Worm (Caenorhabditis elegans): Measurements from ENCODE around the gene trm-1.

The trm-1 gene

ce11 chrV:14156468-14156867 lies 28.9 kb downstream of the trm-1 start, which contains the start of gene AH10.2:
TSS of gene AH10.2 (plus strand) at chrV:14156768.
- TF ChIP-seq hlh-30 (tag; optimal IDR thresholded peaks at IDR 0.05; ENCODE audit: insufficient read depth) (no peak), eyg-1 (tag; optimal IDR thresholded peaks at IDR 0.05) (no peak), hlh-6 (tag; optimal IDR thresholded peaks at IDR 0.05) (no peak), K09A11.1 (tag; optimal IDR thresholded peaks at IDR 0.05; ENCODE audit: insufficient read depth) (no peak), ceh-19 (GFP tag; optimal IDR thresholded peaks at IDR 0.05) (no peak), lim-6 (tag; optimal IDR thresholded peaks at IDR 0.05) (no peak), ceh-6 (GFP tag; optimal IDR thresholded peaks at IDR 0.05) (no peak), ceh-14 (tag; optimal IDR thresholded peaks at IDR 0.05) (no peak), nhr-11 (tag; optimal IDR thresholded peaks at IDR 0.05) (no peak), unc-55 (GFP tag; optimal IDR thresholded peaks at IDR 0.05) (no peak), tbx-7 (tag; optimal IDR thresholded peaks at IDR 0.05) (no peak), hlh-15 (tag; optimal IDR thresholded peaks at IDR 0.05) (no peak), pha-4 (tag; optimal IDR thresholded peaks at IDR 0.05) (no peak), ceh-18 (tag; optimal IDR thresholded peaks at IDR 0.05) (no peak), Y22D7AL.16 (tag; optimal IDR thresholded peaks at IDR 0.05) (no peak)

DNA sequence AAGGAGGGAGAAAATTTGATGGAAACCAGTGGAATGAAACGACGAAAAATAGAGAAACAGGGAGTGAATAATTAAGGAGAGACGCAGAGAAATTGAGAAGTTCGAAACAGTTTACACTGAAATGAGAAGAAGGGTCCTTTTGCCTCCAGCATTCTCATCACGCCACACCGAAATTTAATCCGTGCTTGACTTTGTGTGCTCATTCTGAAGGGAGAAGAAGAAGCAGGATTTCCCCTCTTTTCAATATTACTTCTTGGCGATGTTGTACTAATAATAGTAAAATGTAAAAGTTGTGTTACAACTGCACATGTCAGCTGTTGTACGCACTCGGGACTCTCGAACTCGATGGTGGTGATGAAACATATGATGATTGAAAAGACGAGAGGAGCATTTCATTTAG lies 31.8 kb downstream of the trm-1 start:
- no peak for TF ChIP-seq nfya-1 (tag; optimal IDR thresholded peaks at IDR 0.05)
- peak; percentile 76 for TF ChIP-seq unc-55 (GFP tag; optimal IDR thresholded peaks at IDR 0.05)
- peak; percentile 83 for TF ChIP-seq ceh-34 (tag; optimal IDR thresholded peaks at IDR 0.05)
- peak; percentile 46 for TF ChIP-seq ceh-18 (tag; optimal IDR thresholded peaks at IDR 0.05)
- peak; percentile 49 for TF ChIP-seq rnt-1 (tag; optimal IDR thresholded peaks at IDR 0.05)
- peak; percentile 30 for TF ChIP-seq syd-9 (tag; optimal IDR thresholded peaks at IDR 0.05)
- no peak for TF ChIP-seq odd-2 (tag; optimal IDR thresholded peaks at IDR 0.05)
- peak; percentile 72 for TF ChIP-seq pat-9 (tag; optimal IDR thresholded peaks at IDR 0.05)

DNA sequence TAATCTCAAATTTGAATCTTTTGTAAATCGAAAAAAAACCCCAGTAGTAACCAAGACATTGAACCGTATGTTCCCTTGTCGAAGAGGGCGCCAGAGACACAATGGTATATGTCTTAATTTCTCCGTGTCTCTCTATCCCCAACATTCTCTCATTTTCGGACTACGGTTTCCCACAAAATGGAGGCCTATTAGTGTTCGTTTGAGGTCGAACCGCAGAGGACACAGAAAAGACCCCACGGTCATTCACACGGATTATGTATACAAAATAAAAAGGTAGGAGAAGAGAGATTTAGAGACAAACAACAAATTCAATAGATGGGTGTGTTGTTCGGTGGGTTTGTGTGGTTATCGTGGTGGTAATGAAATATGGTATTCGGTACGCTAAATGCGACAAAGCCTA lies 34.4 kb downstream of the trm-1 start:
- TF ChIP-seq sox-2 (GFP tag; IDR thresholded peaks at IDR 0.05), result no peak

DNA sequence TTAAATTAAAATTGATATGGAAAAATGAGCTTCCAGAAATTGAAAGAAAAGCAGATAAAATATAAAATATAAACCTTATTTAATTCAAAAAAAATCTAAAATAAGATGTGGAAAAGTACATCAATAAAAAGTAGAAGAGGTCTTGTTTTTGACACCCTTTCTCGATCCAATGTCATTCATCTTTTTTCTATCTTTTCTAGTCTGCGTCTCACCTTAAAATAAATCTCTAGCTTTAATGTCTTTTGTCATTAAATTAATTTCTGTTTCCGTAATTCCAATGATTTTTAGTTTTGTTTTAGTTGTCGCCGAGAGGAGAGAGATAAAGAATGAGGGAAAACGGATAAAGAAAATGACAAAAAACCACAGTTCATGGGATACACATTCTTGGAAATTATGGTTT lies 36.3 kb downstream of the trm-1 start:
- no peak for TF ChIP-seq K09A11.1 (tag; optimal IDR thresholded peaks at IDR 0.05; ENCODE audit: insufficient read depth)
- no peak for TF ChIP-seq fkh-6 (tag; optimal IDR thresholded peaks at IDR 0.05)
- TF ChIP-seq ceh-24 (tag; optimal IDR thresholded peaks at IDR 0.05), result no peak
- no peak for TF ChIP-seq pros-1 (tag; optimal IDR thresholded peaks at IDR 0.05)
- TF ChIP-seq Y22D7AL.16 (tag; optimal IDR thresholded peaks at IDR 0.05), result no peak
- TF ChIP-seq hlh-15 (tag; optimal IDR thresholded peaks at IDR 0.05), result no peak
- TF ChIP-seq odd-2 (tag; optimal IDR thresholded peaks at IDR 0.05), result no peak
- no peak for TF ChIP-seq ceh-19 (GFP tag; optimal IDR thresholded peaks at IDR 0.05)

DNA sequence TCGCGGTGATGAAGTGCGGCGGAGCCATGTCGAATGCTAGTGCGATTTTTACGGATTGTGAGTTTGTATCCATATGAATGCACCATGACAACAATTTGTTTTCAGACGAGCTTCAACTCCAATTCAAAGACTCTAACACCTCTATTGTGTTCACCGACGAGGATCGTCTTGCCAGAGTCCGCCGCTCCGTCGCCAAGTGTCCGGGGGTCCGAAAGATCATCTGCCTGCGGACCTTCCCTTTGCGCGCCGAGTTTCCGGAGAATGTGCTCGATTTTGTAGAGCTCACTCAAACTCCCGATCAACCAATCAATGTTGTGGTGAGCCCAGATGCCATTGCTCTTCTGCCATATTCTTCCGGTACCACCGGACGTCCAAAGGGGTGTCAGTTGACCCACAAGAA lies 38.3 kb downstream of the trm-1 start:
- no peak for TF ChIP-seq ttx-3 (tag; optimal IDR thresholded peaks at IDR 0.05)
- no peak for TF ChIP-seq ets-4 (tag; optimal IDR thresholded peaks at IDR 0.05)
- no peak for TF ChIP-seq syd-9 (tag; optimal IDR thresholded peaks at IDR 0.05)
- TF ChIP-seq ceh-2 (tag; optimal IDR thresholded peaks at IDR 0.05), result no peak
- TF ChIP-seq ceh-18 (tag; optimal IDR thresholded peaks at IDR 0.05), result no peak
- TF ChIP-seq unc-3 (GFP tag; conservative IDR thresholded peaks at IDR 0.05), result no peak
- no peak for TF ChIP-seq unc-3 (tag; optimal IDR thresholded peaks at IDR 0.05)
- TF ChIP-seq ref-2 (tag; optimal IDR thresholded peaks at IDR 0.05), result no peak
- no peak for TF ChIP-seq pag-3 (tag; optimal IDR thresholded peaks at IDR 0.05; ENCODE audit: borderline replicate concordance)
- TF ChIP-seq madf-2 (tag; optimal IDR thresholded peaks at IDR 0.05), result no peak

DNA sequence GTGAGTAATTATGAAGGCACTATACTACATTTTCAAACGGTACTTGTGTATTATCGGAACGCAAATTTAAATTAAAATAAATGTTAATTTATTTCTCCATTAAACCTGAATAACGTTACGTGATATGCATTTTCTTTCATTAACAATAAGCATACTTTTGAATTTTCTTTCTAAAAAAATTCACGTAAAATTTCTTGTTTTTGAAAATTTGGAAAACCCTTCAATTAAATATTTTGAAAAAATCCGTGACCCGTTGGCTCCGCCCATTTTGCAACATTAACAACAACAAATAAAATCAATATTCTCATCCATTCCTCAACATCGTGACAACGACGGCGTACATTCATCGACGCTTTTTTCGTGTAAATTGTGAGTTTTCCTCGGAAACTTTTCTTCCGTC lies 39.2 kb downstream of the trm-1 start, which contains the start of gene acs-10:
acs-10 (plus strand) TSS at position 301 of the 400 bp plus-strand sequence.
- no peak for TF ChIP-seq pag-3 (tag; optimal IDR thresholded peaks at IDR 0.05; ENCODE audit: borderline replicate concordance)
- no peak for TF ChIP-seq C38D4.7 (GFP tag; optimal IDR thresholded peaks at IDR 0.05)
- no peak for TF ChIP-seq mec-3 (tag; optimal IDR thresholded peaks at IDR 0.05; ENCODE audit: borderline replicate concordance)
- no peak for TF ChIP-seq ceh-18 (tag; optimal IDR thresholded peaks at IDR 0.05)
- no peak for TF ChIP-seq elt-2 (tag; optimal IDR thresholded peaks at IDR 0.05)
- no peak for TF ChIP-seq unc-3 (GFP tag; conservative IDR thresholded peaks at IDR 0.05)
- no peak for TF ChIP-seq unc-3 (tag; optimal IDR thresholded peaks at IDR 0.05)
- no peak for TF ChIP-seq K02D7.2 (tag; optimal IDR thresholded peaks at IDR 0.05)
- no peak for TF ChIP-seq hlh-30 (tag; optimal IDR thresholded peaks at IDR 0.05; ENCODE audit: insufficient read depth)

Data from whole organism, late embryonic.